Fruit fly (Drosophila melanogaster) whole organism, embryonic: ENCODE results near the gene CG10019.

ENCODE experiments used
- ATbp ChIP-seq: fragments of 200-800 bp; sonication (Bioruptor generic); optimal IDR thresholded peaks from 2 replicates; lab custom pipeline; 2017; ENCODE audit warnings: missing biosample characterization, mild to moderate bottlenecking, missing genetic modification characterization, missing genetic modification reagents
- CG10565 ChIP-seq: fragments of 200-800 bp; sonication (Bioruptor generic); optimal IDR thresholded peaks from 3 replicates; lab custom pipeline; 2016; ENCODE audit warnings: missing biosample characterization, mild to moderate bottlenecking, missing genetic modification characterization
- CG10979 ChIP-seq: fragments of 200-800 bp; sonication (Bioruptor generic); optimal IDR thresholded peaks from 2 replicates; lab custom pipeline; 2018; ENCODE audit warnings: missing biosample characterization, mild to moderate bottlenecking, missing genetic modification characterization, moderate library complexity
- CG11085 ChIP-seq: fragments of 200-800 bp; sonication (Bioruptor generic); IDR thresholded peaks from 2 replicates; pipeline ENCODE4 v1.3.6; 2022; ENCODE audit warnings: missing biosample characterization, missing genetic modification characterization
- CG14667 ChIP-seq: fragments of 200-800 bp; sonication (Bioruptor generic); IDR thresholded peaks from 2 replicates; pipeline ENCODE4 v1.3.6; 2022; ENCODE audit warnings: missing biosample characterization, missing genetic modification characterization
- CG15601 ChIP-seq: fragments of 200-800 bp; sonication (Bioruptor generic); optimal IDR thresholded peaks from 3 replicates; lab custom pipeline; 2019; ENCODE audit warnings: missing biosample characterization, mild to moderate bottlenecking, missing genetic modification characterization, moderate library complexity
- CG17568 ChIP-seq: fragments of 200-800 bp; sonication (Bioruptor generic); optimal IDR thresholded peaks from 2 replicates; lab custom pipeline; 2018; ENCODE audit warnings: missing biosample characterization, mild to moderate bottlenecking, missing genetic modification characterization, moderate library complexity
- CG18011 ChIP-seq: fragments of 200-800 bp; sonication (Bioruptor generic); optimal IDR thresholded peaks from 2 replicates; lab custom pipeline; 2017; ENCODE audit warnings: missing biosample characterization, missing genetic modification characterization, mild to moderate bottlenecking, moderate library complexity, missing genotype
- CG1832 ChIP-seq: fragments of 200-800 bp; sonication (Bioruptor generic); optimal IDR thresholded peaks from 2 replicates; lab custom pipeline; 2017; ENCODE audit warnings: missing biosample characterization, mild to moderate bottlenecking, missing genetic modification characterization, inconsistent platforms
- CG2116 ChIP-seq: fragments of 200-800 bp; sonication (Bioruptor generic); optimal IDR thresholded peaks from 3 replicates; lab custom pipeline; 2018; ENCODE audit warnings: missing biosample characterization, mild to moderate bottlenecking, missing genetic modification characterization
- CG2889 ChIP-seq: fragments of 200-800 bp; sonication (Bioruptor generic); IDR thresholded peaks from 3 replicates; pipeline ENCODE4 v1.3.6; 2022; ENCODE audit warnings: missing biosample characterization, missing genetic modification characterization
- CG31224 ChIP-seq: fragments of 200-800 bp; sonication (Bioruptor generic); IDR thresholded peaks from 2 replicates; pipeline ENCODE4 v1.3.6; 2022; ENCODE audit warnings: missing biosample characterization, missing genetic modification characterization
- CG6654 ChIP-seq: fragments of 200-800 bp; sonication (Bioruptor generic); optimal IDR thresholded peaks from 2 replicates; lab custom pipeline; 2017; ENCODE audit warnings: missing biosample characterization, mild to moderate bottlenecking, missing genetic modification characterization
- CG6765 ChIP-seq: fragments of 200-800 bp; sonication (Bioruptor generic); optimal IDR thresholded peaks from 3 replicates; lab custom pipeline; 2017; ENCODE audit warnings: missing biosample characterization, mild to moderate bottlenecking, missing genetic modification characterization
- CG6791 ChIP-seq: fragments of 200-800 bp; sonication (Bioruptor generic); IDR thresholded peaks from 3 replicates; pipeline ENCODE4 v1.3.6; 2022; ENCODE audit warnings: missing biosample characterization, missing genetic modification characterization; ENCODE audit not compliant: partially characterized antibody
- CoRest ChIP-seq: fragments of 200-800 bp; sonication (Bioruptor generic); optimal IDR thresholded peaks from 3 replicates; lab custom pipeline; 2018; ENCODE audit warnings: missing biosample characterization, mild to moderate bottlenecking, missing genetic modification characterization, moderate library complexity
- Dbx ChIP-seq: fragments of 200-800 bp; sonication (Bioruptor generic); IDR thresholded peaks from 3 replicates; pipeline ENCODE4 v1.3.6; 2022; ENCODE audit warnings: missing biosample characterization, missing genetic modification characterization
- Deaf1 ChIP-seq: fragments of 200-800 bp; optimal IDR thresholded peaks from 3 replicates; lab custom pipeline; 2019; ENCODE audit warnings: missing biosample characterization, mild to moderate bottlenecking, missing genetic modification characterization, moderate library complexity
- Dp ChIP-seq: fragments of 200-800 bp; sonication (Bioruptor generic); optimal IDR thresholded peaks from 2 replicates; lab custom pipeline; 2018; ENCODE audit warnings: missing biosample characterization, mild to moderate bottlenecking, missing genetic modification characterization, moderate library complexity
- Dref ChIP-seq: fragments of 200-800 bp; sonication (Bioruptor generic); IDR thresholded peaks from 2 replicates; pipeline ENCODE4 v1.3.6; 2022; ENCODE audit warnings: missing biosample characterization, missing genetic modification characterization
- E2f2 ChIP-seq: fragments of 200-800 bp; sonication (Bioruptor generic); IDR thresholded peaks from 2 replicates; pipeline ENCODE4 v1.3.6; 2022; ENCODE audit warnings: missing biosample characterization, missing genetic modification characterization
- H15 ChIP-seq: fragments of 200-800 bp; sonication (Bioruptor generic); IDR thresholded peaks from 3 replicates; pipeline ENCODE4 v1.3.6; 2022; ENCODE audit warnings: missing biosample characterization, missing genetic modification characterization
- Hmr ChIP-seq: fragments of 200-800 bp; sonication (Bioruptor generic); optimal IDR thresholded peaks from 3 replicates; lab custom pipeline; 2017; ENCODE audit warnings: mild to moderate bottlenecking, missing biosample characterization, missing genetic modification reagents, missing genetic modification characterization
- Hmx ChIP-seq: fragments of 200-800 bp; sonication (Bioruptor generic); optimal IDR thresholded peaks from 2 replicates; lab custom pipeline; 2016; ENCODE audit warnings: missing biosample characterization, missing genetic modification characterization
- Lpt ChIP-seq: fragments of >200 bp; optimal IDR thresholded peaks from 2 replicates; lab custom pipeline; 2018; ENCODE audit warnings: missing biosample characterization, missing genetic modification characterization
- NC2β ChIP-seq: fragments of 200-800 bp; sonication (Bioruptor generic); optimal IDR thresholded peaks from 2 replicates; lab custom pipeline; 2016; ENCODE audit warnings: missing biosample characterization, missing genetic modification characterization
- NFAT ChIP-seq: fragments of 200-800 bp; sonication (Bioruptor generic); IDR thresholded peaks from 2 replicates; pipeline ENCODE4 v1.3.6; 2022; ENCODE audit warnings: missing biosample characterization, missing genetic modification characterization
- Oaz ChIP-seq: fragments of 200-800 bp; sonication (Bioruptor generic); IDR thresholded peaks from 2 replicates; pipeline ENCODE4 v1.3.6; 2022; ENCODE audit warnings: missing biosample characterization, missing genetic modification characterization
- Pdp1 ChIP-seq, 2 experiments: fragments of 200-800 bp; sonication (Bioruptor generic); optimal IDR thresholded peaks; 3 replicates each; lab custom pipeline; 2016; ENCODE audit warnings: missing biosample characterization in 2 of 2, missing genetic modification characterization in 2 of 2, mild to moderate bottlenecking in 1 of 2, moderate library complexity in 1 of 2
- TFAM ChIP-seq: fragments of 200-800 bp; sonication (Bioruptor generic); optimal IDR thresholded peaks from 2 replicates; lab custom pipeline; 2017; ENCODE audit warnings: missing biosample characterization, missing genetic modification characterization, inconsistent platforms
- ac ChIP-seq: fragments of 200-800 bp; sonication (Bioruptor generic); optimal IDR thresholded peaks from 3 replicates; lab custom pipeline; 2017; ENCODE audit warnings: missing biosample characterization, mild to moderate bottlenecking, missing genetic modification characterization
- aop ChIP-seq: fragments of 200-800 bp; sonication (Bioruptor generic); IDR thresholded peaks from 2 replicates; pipeline ENCODE4 v1.3.6; 2022; ENCODE audit warnings: missing biosample characterization, missing genetic modification characterization
- bbx ChIP-seq: fragments of 200-800 bp; sonication (Bioruptor generic); IDR thresholded peaks from 2 replicates; pipeline ENCODE4 v1.3.6; 2022; ENCODE audit warnings: missing biosample characterization, missing genetic modification characterization; ENCODE audit not compliant: partially characterized antibody
- bcd ChIP-seq: fragments of 200-800 bp; sonication (Bioruptor generic); optimal IDR thresholded peaks from 2 replicates; lab custom pipeline; 2017; ENCODE audit warnings: missing biosample characterization, mild to moderate bottlenecking, missing genetic modification characterization
- dati ChIP-seq: fragments of 200-800 bp; sonication (Bioruptor generic); IDR thresholded peaks from 2 replicates; pipeline ENCODE4 v1.3.6; 2022; ENCODE audit warnings: missing biosample characterization, missing genetic modification characterization
- gro ChIP-seq: fragments of 200-800 bp; sonication (Bioruptor generic); optimal IDR thresholded peaks from 2 replicates; lab custom pipeline; 2016; ENCODE audit warnings: missing biosample characterization, missing genetic modification characterization
- hb ChIP-seq: fragments of 200-800 bp; sonication (Bioruptor generic); IDR thresholded peaks from 3 replicates; pipeline ENCODE4 v1.3.6; 2022; ENCODE audit warnings: missing biosample characterization, missing genetic modification characterization; ENCODE audit not compliant: partially characterized antibody
- jigr1 ChIP-seq: fragments of 200-800 bp; sonication (Bioruptor generic); IDR thresholded peaks from 3 replicates; pipeline ENCODE4 v1.3.6; 2022; ENCODE audit warnings: missing biosample characterization, missing genetic modification characterization
- knrl ChIP-seq: fragments of 200-800 bp; sonication (Bioruptor generic); IDR thresholded peaks from 3 replicates; pipeline ENCODE4 v1.3.6; 2022; ENCODE audit warnings: missing biosample characterization, missing genetic modification characterization; ENCODE audit not compliant: partially characterized antibody
- mam ChIP-seq: fragments of 200-800 bp; sonication (Bioruptor generic); optimal IDR thresholded peaks from 3 replicates; lab custom pipeline; 2016; ENCODE audit warnings: missing biosample characterization, missing genetic modification characterization
- nom ChIP-seq: fragments of 200-800 bp; sonication (Bioruptor generic); optimal IDR thresholded peaks from 2 replicates; lab custom pipeline; 2017; ENCODE audit warnings: missing biosample characterization, missing genetic modification characterization, mild to moderate bottlenecking, moderate library complexity, missing genetic modification reagents
- odd ChIP-seq: fragments of 200-800 bp; sonication (Bioruptor generic); optimal IDR thresholded peaks from 2 replicates; lab custom pipeline; 2017; ENCODE audit warnings: missing biosample characterization, mild to moderate bottlenecking, missing genetic modification characterization
- pita ChIP-seq: fragments of 200-800 bp; sonication (Bioruptor generic); optimal IDR thresholded peaks from 2 replicates; lab custom pipeline; 2017; ENCODE audit warnings: missing biosample characterization, mild to moderate bottlenecking, missing genetic modification characterization
- psq ChIP-seq: fragments of 200-800 bp; sonication (Bioruptor generic); optimal IDR thresholded peaks from 2 replicates; lab custom pipeline; 2017; ENCODE audit warnings: missing biosample characterization, missing genetic modification characterization
- pzg ChIP-seq: fragments of 200-800 bp; sonication (Bioruptor generic); optimal IDR thresholded peaks from 3 replicates; lab custom pipeline; 2018; ENCODE audit warnings: missing biosample characterization, mild to moderate bottlenecking, missing genetic modification characterization, moderate library complexity
- ranshi ChIP-seq: fragments of 200-800 bp; sonication (Bioruptor generic); IDR thresholded peaks from 2 replicates; pipeline ENCODE4 v1.3.6; 2022; ENCODE audit warnings: missing biosample characterization, missing genetic modification characterization
- sc ChIP-seq, 3 experiments: fragments of >200 bp in 2 of 3; fragments of 200-800 bp in 1 of 3; sonication (Bioruptor generic) in 1 of 3; optimal IDR thresholded peaks; 2 replicates in 2 of 3; 3 replicates in 1 of 3; lab custom pipeline; 2017; ENCODE audit warnings: mild to moderate bottlenecking in 1 of 3, missing biosample characterization in 1 of 3, missing genetic modification characterization in 1 of 3, missing genetic modification reagents in 1 of 3
- usp ChIP-seq: fragments of >200 bp; optimal IDR thresholded peaks from 2 replicates; lab custom pipeline; 2017; ENCODE audit warnings: missing biosample characterization, missing genetic modification characterization
- vfl ChIP-seq: fragments of 200-800 bp; sonication (Bioruptor generic); optimal IDR thresholded peaks from 2 replicates; lab custom pipeline; 2016; ENCODE audit warnings: missing biosample characterization, missing genetic modification characterization
- zfh1 ChIP-seq: fragments of 200-800 bp; sonication (Bioruptor generic); IDR thresholded peaks from 3 replicates; pipeline ENCODE4 v1.3.6; 2022; ENCODE audit warnings: missing biosample characterization, missing genetic modification characterization
- zfh2 ChIP-seq: fragments of 200-800 bp; sonication (Bioruptor generic); optimal IDR thresholded peaks from 2 replicates; lab custom pipeline; 2016; ENCODE audit warnings: missing biosample characterization, missing genetic modification characterization

Gene CG10019

DNA sequence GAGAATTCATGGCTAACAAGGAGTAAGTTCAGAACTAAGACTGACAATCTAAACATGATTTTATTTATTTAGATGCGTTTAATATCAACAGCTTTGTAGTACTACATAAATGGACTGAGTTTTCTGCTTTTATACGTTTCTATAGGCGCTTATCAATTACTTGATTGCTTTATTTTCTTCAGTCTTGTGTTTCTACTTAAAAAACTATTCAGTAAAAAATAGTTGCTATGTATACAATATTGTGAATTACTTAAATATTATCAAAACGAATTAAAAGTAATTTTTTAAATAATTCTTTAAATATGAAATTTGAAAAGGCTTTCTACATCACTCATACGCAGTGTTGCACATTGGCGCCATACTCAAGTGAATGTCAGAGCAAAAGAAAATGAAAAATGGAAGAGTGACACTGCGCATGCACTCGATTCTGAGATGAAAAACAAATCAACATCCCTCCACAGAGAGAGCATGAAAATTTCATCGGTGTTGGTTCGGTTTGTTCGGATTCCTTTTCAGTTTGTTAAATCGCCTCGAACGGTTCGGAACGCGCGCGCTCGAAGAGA, 12.5 kb upstream of the CG10019 start, which contains the start of the genes lectin-24A and Shaw:
TSS of gene lectin-24A (minus strand) at position 101 of the 563 bp plus-strand sequence.
TSS of gene Shaw (plus strand) at position 513 of the 563 bp plus-strand sequence.
- TF ChIP-seq hb (GFP tag; lab: Robert Waterston, UW) (no peak), CG14667 (GFP tag; lab: Robert Waterston, UW) (no peak), CG6654 (GFP tag; lab: Kevin White, UChicago) (no peak), CG31224 (GFP tag; lab: Robert Waterston, UW) (no peak), ac (GFP tag; lab: Kevin White, UChicago) (no peak), knrl (GFP tag; lab: Robert Waterston, UW) (no peak), zfh1 (GFP tag; lab: Robert Waterston, UW) (no peak), nom (GFP tag; lab: Kevin White, UChicago) (no peak), pita (GFP tag; lab: Kevin White, UChicago) (no peak), CG17568 (GFP tag; lab: Kevin White, UChicago) (no peak), aop (GFP tag; lab: Robert Waterston, UW) (no peak), usp (GFP tag; lab: Kevin White, UChicago) (no peak), CG18011 (GFP tag; lab: Kevin White, UChicago) (no peak), dati (GFP tag; lab: Robert Waterston, UW) (no peak), CG10979 (tag; lab: Kevin White, UChicago) (no peak), Pdp1 (GFP tag; optimal IDR thresholded peaks at IDR 0.05; lab: Kevin White, UChicago) (no peak), Dref (GFP tag; lab: Robert Waterston, UW) (no peak), jigr1 (GFP tag; lab: Robert Waterston, UW) (no peak), bbx (GFP tag; lab: Robert Waterston, UW) (no peak), E2f2 (GFP tag; lab: Robert Waterston, UW) (peak; percentile 36; the same call in 1 of the 2 replicates), CG2889 (GFP tag; lab: Robert Waterston, UW) (no peak), TFAM (no peak), Hmx (GFP tag; lab: Kevin White, UChicago) (no peak), H15 (GFP tag; lab: Robert Waterston, UW) (no peak), CG11085 (GFP tag; lab: Robert Waterston, UW) (no peak), Dp (GFP tag; lab: Kevin White, UChicago) (peak; percentile 19), NC2β (no peak), mam (no peak), NFAT (GFP tag; lab: Robert Waterston, UW) (no peak), psq (GFP tag; lab: Kevin White, UChicago) (peak; percentile 31), Hmr (GFP tag; lab: Kevin White, UChicago) (no peak), gro (no peak), CG10565 (GFP tag; lab: Kevin White, UChicago) (no peak), zfh2 (GFP tag; lab: Kevin White, UChicago) (no peak), Dbx (GFP tag; lab: Robert Waterston, UW) (no peak), sc (optimal IDR thresholded peaks at IDR 0.05; lab: Kevin White, UChicago) (no peak), sc (GFP tag; optimal IDR thresholded peaks at IDR 0.05; lab: Kevin White, UChicago) (no peak), ATbp (GFP tag; lab: Kevin White, UChicago) (no peak), CG6791 (GFP tag; lab: Robert Waterston, UW) (no peak), ranshi (GFP tag; lab: Robert Waterston, UW) (no peak), CG1832 (GFP tag; lab: Kevin White, UChicago) (no peak), Oaz (GFP tag; lab: Robert Waterston, UW) (no peak), odd (no peak), vfl (GFP tag; lab: Kevin White, UChicago) (no peak), CoRest (no peak), CG2116 (GFP tag; lab: Kevin White, UChicago) (peak; percentile 48), Deaf1 (peak; percentile 73), bcd (GFP tag; lab: Kevin White, UChicago) (no peak), CG15601 (tag; lab: Kevin White, UChicago) (no peak), CG6765 (GFP tag; lab: Kevin White, UChicago) (no peak), Lpt (no peak), pzg (GFP tag; lab: Kevin White, UChicago) (peak; percentile 2)
